Fruit fly (Drosophila melanogaster) S2 (cell line): ENCODE results near the gene CG5290.

Experiments
- CG8478 ChIP-seq: fragments of >200 bp; optimal IDR thresholded peaks from 2 replicates; lab custom pipeline; 2018
- CTCF ChIP-seq, 2 experiments: fragments of >200 bp; optimal IDR thresholded peaks; 2 replicates each; lab custom pipeline; 2018

The CG5290 gene

DNA sequence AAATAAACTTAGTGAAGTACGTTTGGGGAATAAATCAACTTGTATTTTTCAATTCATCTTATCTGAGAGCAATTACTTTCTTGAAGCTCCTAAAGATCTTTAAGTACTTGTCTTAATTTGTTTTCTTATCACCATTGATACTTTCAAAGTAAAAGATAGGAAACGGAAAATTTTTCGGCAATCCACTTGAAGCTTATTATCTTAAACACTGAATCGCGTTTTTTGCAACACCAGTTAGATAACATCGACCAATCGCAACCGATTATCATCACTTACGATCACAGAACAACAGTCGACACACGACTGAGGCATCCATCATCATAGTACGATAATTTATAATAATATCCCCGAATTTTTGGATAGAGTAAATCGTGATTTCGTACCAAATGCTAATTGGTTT, 10.2 kb downstream of the CG5290 start:
- no peak for TF ChIP-seq CTCF (optimal IDR thresholded peaks at IDR 0.05; lab: Kevin White, UChicago)
- TF ChIP-seq CG8478 (lab: Kevin White, UChicago) = no peak

DNA sequence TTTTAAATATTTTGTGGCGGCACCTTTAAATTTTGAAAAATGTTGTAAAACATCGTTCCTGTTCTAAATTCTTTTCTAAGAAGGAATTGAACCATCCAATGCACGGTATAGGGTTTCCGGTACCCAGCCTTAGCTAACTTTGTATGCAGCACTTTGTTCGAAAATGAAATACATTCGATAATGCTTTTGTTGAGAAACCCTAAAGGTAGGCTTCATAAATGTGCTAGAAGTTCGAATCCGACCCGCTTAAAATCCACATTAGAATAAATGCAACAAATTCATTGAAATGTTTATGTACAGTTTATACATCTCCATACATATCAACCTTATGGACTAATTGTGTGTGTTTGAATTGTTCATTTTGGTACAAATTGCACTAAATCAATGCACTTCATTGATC, 13.8 kb downstream of the CG5290 start:
- TF ChIP-seq CTCF (optimal IDR thresholded peaks at IDR 0.05; lab: Kevin White, UChicago) (no peak), CG8478 (lab: Kevin White, UChicago) (no peak)

DNA sequence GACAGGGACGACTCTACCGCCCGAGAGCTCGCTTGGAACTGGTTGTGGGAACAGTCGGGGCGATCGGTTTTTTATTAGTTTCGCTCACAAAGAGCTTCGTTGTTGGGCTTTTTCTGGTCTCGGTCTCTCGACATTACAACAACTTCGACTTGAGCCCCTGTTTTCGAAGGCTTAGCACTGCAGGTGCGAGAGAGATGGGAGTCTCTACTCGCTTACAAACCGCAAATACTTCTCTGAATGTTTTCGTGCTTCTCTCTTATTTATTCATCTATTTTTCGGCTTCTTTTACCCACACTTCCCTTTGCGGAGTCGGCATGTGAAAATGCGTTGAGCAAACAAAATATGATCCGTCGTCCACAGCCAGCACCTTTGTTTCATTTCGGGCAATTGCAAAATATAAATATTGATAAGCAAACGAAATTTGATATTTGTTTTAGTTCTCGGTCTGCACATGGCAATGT, 16.5 kb downstream of the CG5290 start, which contains the start of gene Tsp74F:
TSS of gene Tsp74F (minus strand) at position 48 of the 461 bp plus-strand sequence.
- TF ChIP-seq CTCF (optimal IDR thresholded peaks at IDR 0.05; lab: Kevin White, UChicago) (no peak), CG8478 (lab: Kevin White, UChicago) (no peak)

DNA sequence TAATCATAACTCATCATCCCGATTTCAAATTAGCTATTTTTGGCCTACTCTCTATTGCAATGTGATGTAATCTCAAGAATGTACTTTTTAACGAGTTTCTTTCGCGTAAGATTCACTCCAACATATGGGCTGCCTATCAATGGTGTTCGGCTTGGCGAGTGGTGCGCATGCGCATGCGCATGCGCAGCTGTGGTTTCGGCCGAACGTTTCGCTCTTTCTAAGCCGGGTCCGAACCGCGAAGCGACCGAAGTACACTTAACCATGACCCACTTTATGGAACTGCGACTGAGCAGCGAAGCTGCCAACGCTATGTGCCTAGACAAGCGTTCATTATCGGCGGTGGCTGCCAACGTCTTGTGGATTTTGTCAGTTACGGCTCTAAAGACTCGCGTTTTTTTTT, 18.7 kb downstream of the CG5290 start:
- TF ChIP-seq CG8478 (lab: Kevin White, UChicago) = no peak
- TF ChIP-seq CTCF (optimal IDR thresholded peaks at IDR 0.05; lab: Kevin White, UChicago) = no peak

DNA sequence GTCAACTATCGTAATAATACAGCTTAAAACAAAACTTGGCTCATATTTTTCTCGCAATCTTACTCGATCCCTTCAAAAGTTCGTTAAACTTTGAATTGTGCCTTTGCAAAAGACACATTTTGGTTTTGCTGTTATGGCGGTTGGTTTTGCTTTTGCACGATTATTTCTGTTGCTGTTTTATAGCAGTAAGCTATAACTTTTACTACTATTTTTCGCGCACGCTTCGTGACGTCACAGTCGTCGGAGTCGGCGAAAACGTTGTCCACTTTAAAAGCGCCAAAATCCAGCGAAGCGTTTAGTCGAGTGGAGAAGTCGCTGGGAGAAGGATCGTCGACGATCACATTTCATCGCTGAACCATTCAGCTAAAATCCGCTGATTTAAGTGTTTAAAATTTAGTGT, 25.0 kb downstream of the CG5290 start, which contains the start of gene CG7402:
TSS of gene CG7402 (plus strand) at position 313 of the 400 bp plus-strand sequence.
- TF ChIP-seq CG8478 (lab: Kevin White, UChicago) = no peak
- no peak for TF ChIP-seq CTCF (optimal IDR thresholded peaks at IDR 0.05; lab: Kevin White, UChicago)

DNA sequence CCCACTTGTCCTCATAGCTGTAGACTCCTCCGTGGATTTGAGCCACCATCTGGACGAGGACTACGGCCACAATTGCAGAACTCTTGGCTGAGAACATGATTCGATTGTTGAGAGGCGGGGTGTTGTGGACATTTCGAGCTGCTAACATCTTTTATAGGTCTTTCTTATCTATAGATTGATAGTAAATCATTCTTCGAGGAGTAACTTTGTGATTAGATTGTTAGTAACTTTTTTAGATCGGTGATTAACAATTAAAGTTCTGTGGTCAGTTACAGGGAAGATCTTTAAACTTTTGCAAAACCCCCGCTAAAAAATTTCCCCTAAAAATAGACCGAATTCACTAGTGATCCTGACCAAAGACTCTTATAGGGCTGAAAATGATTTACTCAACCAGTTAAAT, 25.8 kb downstream of the CG5290 start, which contains the start of gene CG16775:
TSS of gene CG16775 (minus strand) at position 101 of the 400 bp plus-strand sequence.
- TF ChIP-seq CG8478 (lab: Kevin White, UChicago) (no peak), CTCF (optimal IDR thresholded peaks at IDR 0.05; lab: Kevin White, UChicago) (no peak)

DNA sequence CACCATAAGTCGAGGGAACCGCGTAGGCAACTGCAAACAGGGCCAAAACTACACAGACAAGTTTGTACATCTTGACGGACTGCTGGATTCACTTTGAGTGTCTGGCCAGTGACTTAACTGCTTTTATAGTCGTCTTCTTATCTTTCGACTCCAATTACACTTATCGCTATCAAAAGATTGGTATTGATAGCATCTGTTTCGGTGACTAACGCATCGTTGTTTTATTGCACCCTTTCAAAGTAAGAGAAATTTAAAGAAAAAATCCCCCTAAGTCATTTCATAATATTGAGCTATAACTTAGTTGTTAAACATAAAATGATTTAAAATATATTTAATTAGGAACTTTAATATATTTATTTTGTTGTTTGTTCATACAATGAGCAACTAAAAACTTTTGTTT, 28.1 kb downstream of the CG5290 start, which contains the start of gene CG5506:
TSS of gene CG5506 (minus strand) at position 101 of the 400 bp plus-strand sequence.
- no peak for TF ChIP-seq CTCF (optimal IDR thresholded peaks at IDR 0.05; lab: Kevin White, UChicago)
- TF ChIP-seq CG8478 (lab: Kevin White, UChicago) = no peak

DNA sequence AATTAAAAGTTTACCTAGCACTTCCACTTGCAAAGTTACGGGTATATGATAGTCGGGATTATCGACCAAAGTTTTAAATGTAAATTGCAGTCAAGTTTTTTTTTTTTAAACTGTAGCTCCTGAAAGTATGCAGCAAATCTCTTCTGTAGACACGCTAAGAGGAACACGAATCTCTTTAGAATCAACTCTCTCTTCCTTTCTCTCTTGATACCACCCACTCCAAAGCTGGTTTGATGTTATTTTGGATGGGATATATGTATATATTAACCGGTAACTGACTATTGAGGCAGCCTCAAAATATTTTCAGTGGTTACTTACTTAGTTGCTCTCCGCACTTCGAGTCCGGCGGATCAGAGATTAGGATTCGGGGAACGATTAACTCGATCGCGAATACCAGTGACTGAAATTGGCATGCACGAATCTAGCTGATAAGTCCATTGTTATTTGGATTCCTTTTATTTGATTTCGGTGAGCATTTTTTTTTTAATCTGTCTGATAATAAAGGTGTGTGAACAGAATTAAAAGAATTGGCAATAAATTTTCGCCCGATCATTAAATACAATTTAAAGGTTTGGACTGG, 33.5 kb downstream of the CG5290 start, which contains the start of gene CG7408:
TSS of gene CG7408 (plus strand) at position 316 of the 580 bp plus-strand sequence.
- TF ChIP-seq CG8478 (lab: Kevin White, UChicago) = no peak
- TF ChIP-seq CTCF (optimal IDR thresholded peaks at IDR 0.05; lab: Kevin White, UChicago) = no peak
